Fruit fly (Drosophila melanogaster) whole organism, embryonic: ENCODE measurements around the gene CG5500.
A peak's percentile ranks its signal among the peaks of the same experiment; 100 is the strongest.

Experiments
- Awh ChIP-seq: fragments of 200-800 bp; sonication (Bioruptor generic); IDR thresholded peaks from 2 replicates; pipeline ENCODE4, ENCODE4 v1.3.6; 2022; ENCODE audit warnings: missing biosample characterization, missing genetic modification characterization
- B-H2 ChIP-seq: fragments of 200-800 bp; sonication (Bioruptor generic); optimal IDR thresholded peaks from 2 replicates; lab custom pipeline; 2018; ENCODE audit warnings: missing biosample characterization, mild to moderate bottlenecking, missing genetic modification characterization
- Bteb2 ChIP-seq: fragments of 200-800 bp; sonication (Bioruptor generic); optimal IDR thresholded peaks from 2 replicates; lab custom pipeline; 2016; ENCODE audit warnings: missing biosample characterization, missing genetic modification characterization
- CG12391 ChIP-seq: fragments of 200-800 bp; sonication (Bioruptor generic); optimal IDR thresholded peaks from 3 replicates; lab custom pipeline; 2018; ENCODE audit warnings: missing biosample characterization, mild to moderate bottlenecking, missing genetic modification characterization, moderate library complexity
- CG15269 ChIP-seq: fragments of 200-800 bp; sonication (Bioruptor generic); optimal IDR thresholded peaks from 2 replicates; lab custom pipeline; 2018; ENCODE audit warnings: missing biosample characterization, mild to moderate bottlenecking, missing genetic modification characterization, moderate library complexity
- CG17328 ChIP-seq: fragments of 200-800 bp; sonication (Bioruptor generic); IDR thresholded peaks from 2 replicates; pipeline ENCODE4 v1.3.6; 2022; ENCODE audit warnings: missing biosample characterization, missing genetic modification characterization
- CG2678 ChIP-seq: fragments of 200-800 bp; sonication (Bioruptor generic); optimal IDR thresholded peaks from 3 replicates; lab custom pipeline; 2019; ENCODE audit warnings: missing biosample characterization, mild to moderate bottlenecking, missing genetic modification characterization, moderate library complexity
- CG2875 ChIP-seq: fragments of 200-800 bp; sonication (Bioruptor generic); optimal IDR thresholded peaks from 2 replicates; lab custom pipeline; 2017; ENCODE audit warnings: missing biosample characterization, mild to moderate bottlenecking, missing genetic modification characterization, missing genetic modification reagents
- CG30431 ChIP-seq: fragments of 200-800 bp; sonication (Bioruptor generic); optimal IDR thresholded peaks from 2 replicates; lab custom pipeline; 2017; ENCODE audit warnings: missing biosample characterization, missing genetic modification characterization
- CG3847 ChIP-seq: fragments of 200-800 bp; sonication (Bioruptor generic); IDR thresholded peaks from 2 replicates; pipeline ENCODE4 v1.3.6; 2022; ENCODE audit warnings: missing biosample characterization, missing genetic modification characterization
- CG6689 ChIP-seq: fragments of 200-800 bp; sonication (Bioruptor generic); IDR thresholded peaks from 2 replicates; pipeline ENCODE4 v1.3.6; 2022; ENCODE audit warnings: missing biosample characterization, missing genetic modification characterization
- CG6765 ChIP-seq: fragments of 200-800 bp; sonication (Bioruptor generic); optimal IDR thresholded peaks from 3 replicates; lab custom pipeline; 2017; ENCODE audit warnings: missing biosample characterization, mild to moderate bottlenecking, missing genetic modification characterization
- CG7372 ChIP-seq: fragments of 200-800 bp; sonication (Bioruptor generic); IDR thresholded peaks from 2 replicates; pipeline ENCODE4 v1.3.6; 2022; ENCODE audit warnings: missing biosample characterization, missing genetic modification characterization
- CG7928 ChIP-seq: fragments of 200-800 bp; sonication (Bioruptor generic); optimal IDR thresholded peaks from 2 replicates; lab custom pipeline; 2017; ENCODE audit warnings: missing biosample characterization, mild to moderate bottlenecking, missing genetic modification characterization
- CG7987 ChIP-seq: fragments of 200-800 bp; sonication (Bioruptor generic); optimal IDR thresholded peaks from 2 replicates; lab custom pipeline; 2018; ENCODE audit warnings: missing biosample characterization, mild to moderate bottlenecking, missing genetic modification characterization, moderate library complexity
- CG8290 ChIP-seq, 3 experiments: fragments of 200-800 bp; sonication (Bioruptor generic); optimal IDR thresholded peaks; 2 replicates each; lab custom pipeline; 2016 to 2019; ENCODE audit warnings: missing biosample characterization in 3 of 3, missing genetic modification characterization in 3 of 3, mild to moderate bottlenecking in 2 of 3, moderate library complexity in 1 of 3
- CG8944 ChIP-seq: fragments of 200-800 bp; sonication (Bioruptor generic); optimal IDR thresholded peaks from 3 replicates; lab custom pipeline; 2016; ENCODE audit warnings: missing biosample characterization, missing genetic modification characterization
- Deaf1 ChIP-seq: fragments of 200-800 bp; optimal IDR thresholded peaks from 3 replicates; lab custom pipeline; 2019; ENCODE audit warnings: missing biosample characterization, mild to moderate bottlenecking, missing genetic modification characterization, moderate library complexity
- Drgx ChIP-seq: fragments of 200-800 bp; sonication (Bioruptor generic); IDR thresholded peaks from 2 replicates; pipeline ENCODE4 v1.3.6; 2022; ENCODE audit warnings: missing biosample characterization, missing genetic modification characterization
- E2f1 ChIP-seq: fragments of 200-800 bp; sonication (Bioruptor generic); IDR thresholded peaks from 2 replicates; pipeline ENCODE4 v1.3.6; 2022; ENCODE audit warnings: missing biosample characterization, missing genetic modification characterization
- GATAe ChIP-seq: fragments of 200-800 bp; sonication (Bioruptor generic); conservative IDR thresholded peaks from 2 replicates; pipeline ENCODE4 v1.3.6; 2022; ENCODE audit warnings: missing biosample characterization, missing genetic modification characterization
- HLH3B ChIP-seq: fragments of 200-800 bp; sonication (Bioruptor generic); IDR thresholded peaks from 2 replicates; pipeline ENCODE4 v1.3.6; 2022; ENCODE audit warnings: missing biosample characterization, missing genetic modification characterization
- Hr3 ChIP-seq: fragments of 200-800 bp; sonication (Bioruptor generic); optimal IDR thresholded peaks from 3 replicates; lab custom pipeline; 2016; ENCODE audit warnings: missing biosample characterization, missing genetic modification characterization
- NFAT ChIP-seq: fragments of 200-800 bp; sonication (Bioruptor generic); IDR thresholded peaks from 2 replicates; pipeline ENCODE4 v1.3.6; 2022; ENCODE audit warnings: missing biosample characterization, missing genetic modification characterization
- Oli ChIP-seq: fragments of 200-800 bp; sonication (Bioruptor generic); optimal IDR thresholded peaks from 2 replicates; lab custom pipeline; 2018; ENCODE audit warnings: missing biosample characterization, mild to moderate bottlenecking, missing genetic modification characterization, moderate library complexity
- Ptx1 ChIP-seq: fragments of 200-800 bp; sonication (Bioruptor generic); IDR thresholded peaks from 2 replicates; pipeline ENCODE4 v1.3.6; 2022; ENCODE audit warnings: missing biosample characterization, missing genetic modification characterization
- Rfx ChIP-seq: fragments of 200-800 bp; sonication (Bioruptor generic); IDR thresholded peaks from 2 replicates; pipeline ENCODE4 v1.3.6; 2022; ENCODE audit warnings: missing biosample characterization, missing genetic modification characterization
- Sry-δ ChIP-seq: fragments of 200-800 bp; sonication (Bioruptor generic); optimal IDR thresholded peaks from 2 replicates; lab custom pipeline; 2016; ENCODE audit warnings: missing biosample characterization, missing genetic modification characterization
- TFAM ChIP-seq: fragments of 200-800 bp; sonication (Bioruptor generic); optimal IDR thresholded peaks from 2 replicates; lab custom pipeline; 2017; ENCODE audit warnings: missing biosample characterization, missing genetic modification characterization, inconsistent platforms
- amos ChIP-seq: fragments of 200-800 bp; sonication (Bioruptor generic); IDR thresholded peaks from 2 replicates; pipeline ENCODE4 v1.3.6; 2022; ENCODE audit warnings: missing biosample characterization, missing genetic modification characterization; ENCODE audit not compliant: partially characterized antibody
- bbx ChIP-seq: fragments of 200-800 bp; sonication (Bioruptor generic); IDR thresholded peaks from 2 replicates; pipeline ENCODE4 v1.3.6; 2022; ENCODE audit warnings: missing biosample characterization, missing genetic modification characterization; ENCODE audit not compliant: partially characterized antibody
- chif ChIP-seq, 2 experiments: fragments of 200-800 bp; sonication (Bioruptor generic); optimal IDR thresholded peaks; 3 replicates each; lab custom pipeline; 2016; ENCODE audit warnings: missing biosample characterization in 2 of 2, missing genetic modification characterization in 2 of 2
- ci ChIP-seq: fragments of 200-800 bp; sonication (Bioruptor generic); IDR thresholded peaks from 3 replicates; pipeline ENCODE4 v1.3.6; 2022; ENCODE audit warnings: missing biosample characterization, missing genetic modification characterization
- dmrt99B ChIP-seq: fragments of 200-800 bp; sonication (Bioruptor generic); optimal IDR thresholded peaks from 2 replicates; lab custom pipeline; 2018; ENCODE audit warnings: missing biosample characterization, mild to moderate bottlenecking, missing genetic modification characterization, moderate library complexity
- en ChIP-seq: fragments of 200-800 bp; sonication (Bioruptor generic); optimal IDR thresholded peaks from 2 replicates; lab custom pipeline; 2016; ENCODE audit warnings: missing biosample characterization, missing genetic modification characterization
- ewg ChIP-seq: fragments of 200-800 bp; sonication (Bioruptor generic); optimal IDR thresholded peaks from 3 replicates; lab custom pipeline; 2017; ENCODE audit warnings: mild to moderate bottlenecking, missing biosample characterization, missing genetic modification reagents, missing genetic modification characterization
- eyg ChIP-seq: fragments of 200-800 bp; sonication (Bioruptor generic); optimal IDR thresholded peaks from 3 replicates; lab custom pipeline; 2016; ENCODE audit warnings: missing biosample characterization, missing genetic modification characterization
- grn ChIP-seq: fragments of 200-800 bp; sonication (Bioruptor generic); optimal IDR thresholded peaks from 3 replicates; lab custom pipeline; 2017; ENCODE audit warnings: missing biosample characterization, missing genetic modification characterization
- h ChIP-seq: fragments of >200 bp; optimal IDR thresholded peaks from 2 replicates; lab custom pipeline; 2017
- hb ChIP-seq: fragments of 200-800 bp; sonication (Bioruptor generic); IDR thresholded peaks from 3 replicates; pipeline ENCODE4 v1.3.6; 2022; ENCODE audit warnings: missing biosample characterization, missing genetic modification characterization; ENCODE audit not compliant: partially characterized antibody
- hth ChIP-seq: fragments of >200 bp; optimal IDR thresholded peaks from 2 replicates; lab custom pipeline; 2017; ENCODE audit warnings: inconsistent platforms
- jing ChIP-seq: fragments of 200-800 bp; sonication (Bioruptor generic); optimal IDR thresholded peaks from 2 replicates; lab custom pipeline; 2018; ENCODE audit warnings: missing biosample characterization, mild to moderate bottlenecking, missing genetic modification characterization
- jumu ChIP-seq: fragments of 200-800 bp; sonication (Bioruptor generic); optimal IDR thresholded peaks from 3 replicates; lab custom pipeline; 2016; ENCODE audit warnings: missing biosample characterization, missing genetic modification characterization
- luna ChIP-seq: fragments of 200-800 bp; sonication (Bioruptor generic); optimal IDR thresholded peaks from 2 replicates; lab custom pipeline; 2016; ENCODE audit warnings: missing biosample characterization, missing genetic modification characterization
- mirr ChIP-seq: fragments of 200-800 bp; sonication (Bioruptor generic); optimal IDR thresholded peaks from 3 replicates; lab custom pipeline; 2018; ENCODE audit warnings: missing biosample characterization, mild to moderate bottlenecking, missing genetic modification characterization
- nerfin-1 ChIP-seq: fragments of 200-800 bp; sonication (Bioruptor generic); optimal IDR thresholded peaks from 3 replicates; lab custom pipeline; 2019; ENCODE audit warnings: missing biosample characterization, mild to moderate bottlenecking, missing genetic modification characterization, moderate library complexity
- shn ChIP-seq: fragments of 200-800 bp; sonication (Bioruptor generic); optimal IDR thresholded peaks from 3 replicates; lab custom pipeline; 2016; ENCODE audit warnings: missing biosample characterization, missing genetic modification characterization
- tgo ChIP-seq: fragments of 200-800 bp; sonication (Bioruptor generic); IDR thresholded peaks from 3 replicates; pipeline ENCODE4 v1.3.6; 2022; ENCODE audit warnings: missing biosample characterization, missing genetic modification characterization
- toy ChIP-seq: fragments of 200-800 bp; sonication (Bioruptor generic); IDR thresholded peaks from 2 replicates; pipeline ENCODE4 v1.3.6; 2022; ENCODE audit warnings: missing biosample characterization, missing genetic modification characterization
- vnd ChIP-seq: fragments of 200-800 bp; sonication (Bioruptor generic); IDR thresholded peaks from 3 replicates; pipeline ENCODE4 v1.3.6; 2022; ENCODE audit warnings: missing biosample characterization, missing genetic modification characterization; ENCODE audit not compliant: partially characterized antibody
- zen ChIP-seq: fragments of 200-800 bp; sonication (Bioruptor generic); optimal IDR thresholded peaks from 3 replicates; lab custom pipeline; 2018; ENCODE audit warnings: missing biosample characterization, mild to moderate bottlenecking, missing genetic modification characterization, moderate library complexity

The CG5500 gene

DNA sequence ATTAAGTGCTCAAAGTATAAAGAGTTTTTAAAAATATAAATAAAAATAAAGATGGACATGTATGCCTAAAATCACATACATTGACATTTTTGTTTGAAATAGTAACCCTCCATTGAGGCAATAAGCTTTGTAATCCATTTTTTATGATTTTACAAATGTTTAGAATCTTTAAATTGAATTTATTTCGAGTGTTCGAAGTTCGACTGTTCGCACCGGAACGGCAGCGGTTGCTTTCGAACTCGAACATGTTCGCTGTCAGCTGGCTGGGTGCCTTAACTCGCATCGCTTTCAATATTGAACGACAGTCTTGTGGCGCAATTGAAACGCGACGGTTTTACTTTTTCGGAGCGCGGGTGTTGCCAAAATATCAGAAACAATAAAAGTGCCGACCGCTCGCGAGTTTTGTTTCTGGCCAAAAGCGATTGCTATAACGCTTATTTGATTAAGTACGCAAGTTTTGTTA is 39.1 kb downstream of the CG5500 start, which contains the start of gene CG46339 (continued):
- TF ChIP-seq Ptx1 (GFP tag; lab: Robert Waterston, UW) (peak; percentile 56), CG17328 (GFP tag; lab: Robert Waterston, UW) (peak; percentile 34), jing (GFP tag; lab: Kevin White, UChicago) (no peak), zen (peak; percentile 18), HLH3B (GFP tag; lab: Robert Waterston, UW) (no peak), TFAM (GFP tag; lab: Kevin White, UChicago) (no peak), B-H2 (GFP tag; lab: Kevin White, UChicago) (peak; percentile 90), Hr3 (GFP tag; lab: Kevin White, UChicago) (no peak), CG8290 (GFP tag; optimal IDR thresholded peaks at IDR 0.05; lab: Kevin White, UChicago) (no peak), CG8290 (tag; optimal IDR thresholded peaks at IDR 0.05; lab: Kevin White, UChicago) (peak in 1 of 2 experiments; percentile 87), hb (GFP tag; lab: Robert Waterston, UW) (no peak), dmrt99B (peak; percentile 60), CG12391 (tag; lab: Kevin White, UChicago) (peak; percentile 17), vnd (GFP tag; lab: Robert Waterston, UW) (peak; percentile 38; the same call in 2 of the 3 replicates), h (lab: Kevin White, UChicago) (no peak), tgo (GFP tag; lab: Robert Waterston, UW) (peak; percentile 43; the same call in 1 of the 3 replicates), Deaf1 (tag; lab: Kevin White, UChicago) (peak; percentile 73), CG2875 (no peak), toy (GFP tag; lab: Robert Waterston, UW) (no peak), CG15269 (tag; lab: Kevin White, UChicago) (peak; percentile 16), E2f1 (GFP tag; lab: Robert Waterston, UW) (no peak), mirr (GFP tag; lab: Kevin White, UChicago) (peak; percentile 91), eyg (GFP tag; lab: Kevin White, UChicago) (peak; percentile 19), en (no peak), jumu (GFP tag; lab: Kevin White, UChicago) (no peak), hth (lab: Kevin White, UChicago) (no peak), bbx (GFP tag; lab: Robert Waterston, UW) (peak; percentile 67; the same call in 1 of the 2 replicates), CG8944 (GFP tag; lab: Kevin White, UChicago) (no peak), NFAT (GFP tag; lab: Robert Waterston, UW) (peak; percentile 55; the same call in 1 of the 2 replicates), Bteb2 (no peak), CG7928 (no peak), luna (no peak), GATAe (GFP tag; lab: Robert Waterston, UW) (no peak), nerfin-1 (tag; lab: Kevin White, UChicago) (no peak), CG2678 (tag; lab: Kevin White, UChicago) (peak; percentile 71), ci (GFP tag; lab: Robert Waterston, UW) (peak; percentile 91), ewg (GFP tag; lab: Kevin White, UChicago) (no peak), grn (peak; percentile 43), Awh (GFP tag; lab: Robert Waterston, UW) (no peak; the same call in 1 of the 2 replicates), Rfx (peak; percentile 63), CG6689 (no peak; the same call in 1 of the 2 replicates), CG7372 (GFP tag; lab: Robert Waterston, UW) (no peak), CG30431 (GFP tag; lab: Kevin White, UChicago) (no peak), CG3847 (GFP tag; lab: Robert Waterston, UW) (no peak), Sry-δ (GFP tag; lab: Kevin White, UChicago) (no peak), amos (GFP tag; lab: Robert Waterston, UW) (peak; percentile 54; the same call in 1 of the 2 replicates), CG6765 (GFP tag; lab: Kevin White, UChicago) (peak; percentile 87), Oli (tag; lab: Kevin White, UChicago) (no peak), Drgx (peak; percentile 53), CG7987 (GFP tag; lab: Kevin White, UChicago) (peak; percentile 88), shn (no peak), chif (GFP tag; optimal IDR thresholded peaks at IDR 0.05; lab: Kevin White, UChicago) (no peak)
